Worm (Caenorhabditis elegans) whole organism, late embryonic: Measurements from ENCODE around the gene cee-1.
"Not testable (repeated sequence)": the region's sequence is repeated elsewhere in the genome, so short reads cannot be mapped to it uniquely, and the experiment has no call there.

Experiments
- C08G9.2 ChIP-seq: sonication (generic microtip); optimal IDR thresholded peaks from 2 replicates; lab custom pipeline; 2016; ENCODE audit warnings: mild to moderate bottlenecking, missing genetic modification characterization, moderate library complexity, missing compliant biosample characterization
- C38D4.7 ChIP-seq: fragments of 200-800 bp; sonication (Bioruptor generic); optimal IDR thresholded peaks from 2 replicates; lab custom pipeline; 2018; ENCODE audit warnings: mild to moderate bottlenecking, missing genetic modification characterization, moderate library complexity, missing compliant biosample characterization
- K02D7.2 ChIP-seq: sonication (generic microtip); optimal IDR thresholded peaks from 2 replicates; lab custom pipeline; 2017; ENCODE audit warnings: mild to moderate bottlenecking, missing genetic modification characterization, missing compliant biosample characterization
- T23F11.4 ChIP-seq: fragments of 200-800 bp; sonication (Bioruptor generic); optimal IDR thresholded peaks from 2 replicates; lab custom pipeline; 2018; ENCODE audit warnings: mild to moderate bottlenecking, missing genetic modification characterization, missing compliant biosample characterization
- Y22D7AL.16 ChIP-seq: sonication (generic microtip); optimal IDR thresholded peaks from 2 replicates; lab custom pipeline; 2016; ENCODE audit warnings: missing genetic modification characterization, missing compliant biosample characterization
- ahr-1 ChIP-seq: sonication (generic microtip); optimal IDR thresholded peaks from 2 replicates; lab custom pipeline; 2016; ENCODE audit warnings: missing genetic modification characterization, missing compliant biosample characterization
- ama-1 ChIP-seq: fragments of 150-350 bp; optimal IDR thresholded peaks from 2 replicates; lab custom pipeline; 2014
- ceh-14 ChIP-seq: sonication (generic microtip); optimal IDR thresholded peaks from 2 replicates; lab custom pipeline; 2016; ENCODE audit warnings: missing genotype, missing genetic modification characterization, missing compliant biosample characterization
- ceh-18 ChIP-seq: sonication (generic microtip); optimal IDR thresholded peaks from 2 replicates; lab custom pipeline; 2016; ENCODE audit warnings: missing genetic modification characterization, missing compliant biosample characterization
- ceh-2 ChIP-seq: sonication (generic microtip); optimal IDR thresholded peaks from 2 replicates; lab custom pipeline; 2016; ENCODE audit warnings: missing genotype, missing genetic modification characterization, missing compliant biosample characterization
- ceh-24 ChIP-seq: sonication (generic microtip); optimal IDR thresholded peaks from 2 replicates; lab custom pipeline; 2016; ENCODE audit warnings: mild to moderate bottlenecking, missing genetic modification characterization, missing compliant biosample characterization
- ceh-30 ChIP-seq: fragments of 150-350 bp; optimal IDR thresholded peaks from 2 replicates; lab custom pipeline; 2014; ENCODE audit warnings: missing biosample characterization, missing genetic modification characterization
- ceh-31 ChIP-seq: sonication (generic microtip); optimal IDR thresholded peaks from 2 replicates; lab custom pipeline; 2016; ENCODE audit warnings: missing genetic modification characterization, missing compliant biosample characterization
- ceh-34 ChIP-seq: sonication (generic microtip); optimal IDR thresholded peaks from 2 replicates; lab custom pipeline; 2016; ENCODE audit warnings: mild to moderate bottlenecking, missing genetic modification characterization, missing compliant biosample characterization
- ceh-6 ChIP-seq: fragments of 200-800 bp; sonication (Bioruptor generic); optimal IDR thresholded peaks from 2 replicates; lab custom pipeline; 2018; ENCODE audit warnings: mild to moderate bottlenecking, missing genetic modification characterization, missing compliant biosample characterization
- ceh-9 ChIP-seq: sonication (generic microtip); optimal IDR thresholded peaks from 2 replicates; lab custom pipeline; 2016; ENCODE audit warnings: mild to moderate bottlenecking, missing genetic modification characterization, inconsistent platforms, missing compliant biosample characterization
- dve-1 ChIP-seq: sonication (generic microtip); optimal IDR thresholded peaks from 2 replicates; lab custom pipeline; 2017; ENCODE audit warnings: antibody characterized with exemption, mild to moderate bottlenecking, missing genetic modification characterization, missing compliant biosample characterization
- eyg-1 ChIP-seq: sonication (generic microtip); optimal IDR thresholded peaks from 2 replicates; lab custom pipeline; 2016; ENCODE audit warnings: missing genotype, missing genetic modification characterization, missing compliant biosample characterization
- gmeb-2 ChIP-seq: sonication (generic microtip); optimal IDR thresholded peaks from 2 replicates; lab custom pipeline; 2016; ENCODE audit warnings: missing genetic modification characterization, inconsistent platforms, missing compliant biosample characterization
- hlh-15 ChIP-seq: sonication (generic microtip); optimal IDR thresholded peaks from 2 replicates; lab custom pipeline; 2016; ENCODE audit warnings: missing genetic modification characterization, missing compliant biosample characterization
- hlh-30 ChIP-seq: sonication (generic microtip); optimal IDR thresholded peaks from 2 replicates; lab custom pipeline; 2017; ENCODE audit warnings: antibody characterized with exemption, missing genetic modification characterization, missing compliant biosample characterization; ENCODE audit not compliant: insufficient read depth
- lin-11 ChIP-seq: fragments of 200-800 bp; sonication (Bioruptor generic); optimal IDR thresholded peaks from 2 replicates; lab custom pipeline; 2018; ENCODE audit warnings: mild to moderate bottlenecking, missing genetic modification characterization, missing compliant biosample characterization
- nfya-1 ChIP-seq: sonication (generic microtip); optimal IDR thresholded peaks from 2 replicates; lab custom pipeline; 2017; ENCODE audit warnings: missing genetic modification characterization, mild to moderate bottlenecking, missing compliant biosample characterization, antibody characterized with exemption, moderate library complexity
- nhr-11 ChIP-seq: fragments of 150-350 bp; optimal IDR thresholded peaks from 2 replicates; lab custom pipeline; 2014; ENCODE audit warnings: missing biosample characterization, missing genetic modification characterization
- nhr-232 ChIP-seq: sonication (generic microtip); optimal IDR thresholded peaks from 2 replicates; lab custom pipeline; 2016; ENCODE audit warnings: missing genetic modification characterization, missing compliant biosample characterization
- odd-2 ChIP-seq: sonication (generic microtip); optimal IDR thresholded peaks from 2 replicates; lab custom pipeline; 2017; ENCODE audit warnings: antibody characterized with exemption, mild to moderate bottlenecking, missing genetic modification characterization, missing compliant biosample characterization
- pat-9 ChIP-seq: fragments of 200-800 bp; sonication (Bioruptor generic); optimal IDR thresholded peaks from 2 replicates; lab custom pipeline; 2018; ENCODE audit warnings: mild to moderate bottlenecking, missing genetic modification characterization, moderate library complexity, missing compliant biosample characterization
- pqm-1 ChIP-seq: sonication (generic microtip); optimal IDR thresholded peaks from 2 replicates; lab custom pipeline; 2016; ENCODE audit warnings: missing genetic modification characterization, missing compliant biosample characterization
- pros-1 ChIP-seq: fragments of 150-350 bp; optimal IDR thresholded peaks from 2 replicates; lab custom pipeline; 2014; ENCODE audit warnings: missing biosample characterization, missing genetic modification reagents, missing genetic modification characterization
- sox-2 ChIP-seq: fragments of 200-800 bp; sonication (Bioruptor generic); IDR thresholded peaks from 2 replicates; pipeline ENCODE4 v1.3.6; 2022; ENCODE audit warnings: missing genetic modification reagents, missing genetic modification characterization, missing compliant biosample characterization
- syd-9 ChIP-seq: sonication (generic microtip); optimal IDR thresholded peaks from 2 replicates; lab custom pipeline; 2016; ENCODE audit warnings: mild to moderate bottlenecking, missing genetic modification characterization, moderate library complexity, missing compliant biosample characterization
- unc-42 ChIP-seq: sonication (generic microtip); optimal IDR thresholded peaks from 2 replicates; lab custom pipeline; 2016; ENCODE audit warnings: missing genotype, missing genetic modification characterization, missing compliant biosample characterization

Gene cee-1

DNA sequence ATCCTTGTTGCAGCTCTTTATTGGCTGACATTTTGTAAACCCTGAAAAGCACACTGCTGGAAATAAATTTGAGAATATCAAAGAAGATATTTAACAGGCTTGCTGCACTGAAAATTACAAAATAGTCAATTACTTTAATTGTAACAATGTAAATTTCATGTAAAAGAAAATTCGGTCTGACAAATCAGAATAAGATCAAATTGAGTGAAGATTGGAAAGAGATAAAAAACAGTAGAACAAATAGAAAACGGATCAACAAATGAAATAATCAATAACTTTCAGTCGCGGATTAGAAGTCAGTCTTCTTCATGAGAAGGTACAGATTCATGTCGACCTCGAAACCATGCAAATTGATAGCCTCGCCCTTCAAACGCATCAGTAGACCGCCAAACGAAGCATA, 4.6 kb downstream of the cee-1 start, which contains the start of gene rars-1:
Gene rars-1 (minus strand): TSS at position 101 of the 400 bp plus-strand sequence.
- no peak for TF ChIP-seq ceh-24 (tag; lab: Kevin White, UChicago)
- TF ChIP-seq ceh-18 (tag; lab: Kevin White, UChicago), result no peak
- TF ChIP-seq C08G9.2, result no peak
- no peak for TF ChIP-seq syd-9
- no peak for TF ChIP-seq ceh-6
- no peak for TF ChIP-seq hlh-30 (tag; lab: Kevin White, UChicago)
- TF ChIP-seq dve-1 (tag; lab: Kevin White, UChicago), result no peak
- TF ChIP-seq ceh-2 (tag; lab: Kevin White, UChicago), result no peak
- no peak for TF ChIP-seq nhr-232 (tag; lab: Kevin White, UChicago)
- no peak for TF ChIP-seq K02D7.2
- TF ChIP-seq ama-1 (lab: Kevin White, UChicago), result no peak
- no peak for TF ChIP-seq eyg-1 (tag; lab: Kevin White, UChicago)

DNA sequence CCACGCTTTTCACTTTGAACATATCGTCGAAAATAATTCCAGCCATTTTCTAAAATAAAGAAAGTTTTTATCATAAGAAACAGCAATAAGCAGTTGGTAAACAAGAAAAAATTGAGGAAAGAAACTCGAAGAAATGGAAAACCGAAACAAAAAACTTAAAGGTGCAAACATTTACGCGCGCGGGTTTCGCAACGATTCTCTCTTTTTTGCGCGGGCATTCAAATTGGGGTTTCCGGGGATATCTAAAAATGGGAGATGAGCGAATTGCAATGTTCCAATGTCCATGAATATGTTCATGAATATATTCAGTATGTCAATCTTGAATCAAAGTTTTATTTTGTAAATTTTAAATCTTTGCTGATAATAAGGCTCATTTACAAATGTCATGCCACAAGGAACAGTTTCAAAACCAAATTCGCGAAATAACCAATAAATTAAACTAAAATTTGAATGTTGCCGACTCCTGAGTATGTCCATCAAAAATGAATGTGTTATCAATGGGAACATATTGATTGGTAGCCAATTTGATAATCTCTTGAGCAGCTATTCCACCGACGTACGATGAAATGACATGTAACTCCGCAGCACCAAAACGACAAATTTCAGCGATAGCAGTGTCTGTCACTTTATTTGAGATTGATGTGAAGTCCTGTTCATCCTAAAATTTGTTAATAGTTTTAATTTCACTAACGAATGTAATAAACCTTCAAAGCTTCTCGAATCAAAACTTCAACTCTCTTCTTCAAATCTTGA, 5.6 kb downstream of the cee-1 start, which contains the start of gene rpb-8:
Gene rpb-8 (minus strand): TSS at position 49 of the 753 bp plus-strand sequence.
- TF ChIP-seq ceh-31 (tag; lab: Kevin White, UChicago) (peak; percentile 41), C38D4.7 (GFP tag; lab: Kevin White, UChicago) (no peak), nfya-1 (peak; percentile 46), unc-42 (peak; percentile 15)
- TF ChIP-seq, all 69 proteins: peak for 3

DNA sequence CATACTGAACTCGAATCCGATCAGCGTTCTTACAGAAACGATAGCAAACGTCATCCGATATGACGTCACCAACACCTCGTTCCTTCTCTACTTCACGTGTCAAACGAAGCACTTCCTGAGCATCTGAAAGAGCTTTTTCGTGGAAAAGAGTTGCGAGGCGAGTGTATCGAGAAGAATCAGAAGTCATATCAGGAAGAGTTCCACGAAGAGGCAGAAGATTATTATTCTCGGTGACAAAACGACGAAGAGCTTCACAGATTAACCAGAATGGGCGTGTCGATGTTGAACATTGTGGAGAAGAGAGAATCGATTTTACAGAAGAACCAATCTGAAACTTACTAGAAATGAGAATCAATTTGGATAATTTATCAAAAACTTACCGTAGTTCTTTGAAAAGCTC, 6.4 kb downstream of the cee-1 start:
- TF ChIP-seq ceh-2 (tag; lab: Kevin White, UChicago) (no peak), pqm-1 (tag; lab: Kevin White, UChicago) (no peak), ceh-34 (tag; lab: Kevin White, UChicago) (no peak), pros-1 (tag; lab: Kevin White, UChicago) (no peak)

DNA sequence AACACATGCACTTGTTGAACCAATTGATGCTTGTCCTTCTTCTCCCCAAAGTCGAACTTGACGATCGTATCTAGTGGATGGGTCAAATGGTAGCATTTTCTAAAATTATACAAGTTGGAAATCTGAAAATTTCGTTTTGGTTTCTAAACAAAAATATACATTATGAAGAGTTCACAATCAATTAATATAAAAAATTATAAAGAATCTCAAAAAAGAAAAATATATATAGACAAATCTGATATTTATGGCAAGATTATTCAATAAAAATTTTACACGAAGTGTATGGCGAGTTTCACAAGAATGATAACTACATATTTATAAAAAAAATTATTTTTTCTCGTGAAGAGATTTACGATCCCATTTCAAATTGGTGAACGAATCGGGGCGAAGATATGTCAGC, 7.7 kb downstream of the cee-1 start, which contains the start of gene ula-1:
Gene ula-1 (minus strand): TSS at position 101 of the 400 bp plus-strand sequence.
- TF ChIP-seq pat-9 (tag; lab: Kevin White, UChicago) (no peak), Y22D7AL.16 (tag; lab: Kevin White, UChicago) (no peak), ama-1 (lab: Kevin White, UChicago) (no peak), odd-2 (tag; lab: Kevin White, UChicago) (no peak), ceh-30 (tag; lab: Kevin White, UChicago) (no peak), C08G9.2 (no peak), nhr-11 (tag; lab: Kevin White, UChicago) (no peak), gmeb-2 (tag; lab: Kevin White, UChicago) (no peak), ceh-14 (tag; lab: Kevin White, UChicago) (no peak), T23F11.4 (GFP tag; lab: Kevin White, UChicago) (no peak), ceh-9 (tag; lab: Kevin White, UChicago) (no peak), lin-11 (no peak)

DNA sequence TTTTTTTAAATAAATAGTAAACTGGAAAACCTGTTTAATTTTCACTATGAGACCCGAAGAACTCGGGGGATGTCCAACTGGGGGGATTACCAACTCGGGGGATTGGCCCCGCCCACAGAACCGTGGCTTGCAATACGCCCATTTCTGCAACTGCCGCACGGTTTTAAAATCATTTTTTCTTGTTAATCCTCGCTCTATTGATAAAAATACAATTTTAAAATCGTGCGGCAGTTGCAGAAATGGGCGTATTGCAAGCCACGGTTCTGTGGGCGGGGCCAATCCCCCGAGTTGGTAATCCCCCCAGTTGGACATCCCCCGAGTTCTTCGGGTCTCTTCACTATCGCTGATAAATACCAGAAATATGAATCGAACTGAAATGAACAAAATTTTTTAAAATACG, 9.5 kb downstream of the cee-1 start, which contains the start of gene mmab-1:
Gene mmab-1 (minus strand): TSS at position 95 of the 400 bp plus-strand sequence.
- TF ChIP-seq sox-2 (GFP tag; lab: Robert Waterston, UW); hlh-15 (tag; lab: Kevin White, UChicago); ahr-1: not testable (repeated sequence)
